Worm (Caenorhabditis elegans): Measurements from ENCODE around the gene T22F3.2.

DNA sequence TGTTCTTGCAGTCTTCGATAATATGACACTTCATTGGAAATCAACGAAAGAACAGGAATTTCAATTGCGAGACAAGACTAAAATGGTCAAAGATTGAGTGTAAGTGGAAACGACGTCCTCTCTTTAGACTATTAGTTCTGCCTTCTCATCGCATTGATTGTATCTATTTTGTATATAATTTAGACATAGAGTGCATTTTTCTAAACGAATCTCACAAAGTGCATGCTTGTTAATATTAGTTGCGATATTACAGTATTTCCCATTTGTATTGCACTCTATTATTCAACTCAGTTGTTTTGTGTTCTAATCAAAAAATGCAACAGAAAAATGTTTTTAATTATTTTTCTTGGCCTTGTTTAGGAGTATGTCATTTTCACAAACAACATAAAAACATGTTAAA is 48.1 kb upstream of the T22F3.2 start, which contains the start of gene nhr-93:
- no peak for TF ChIP-seq him-1 (tag; optimal IDR thresholded peaks at IDR 0.05)
- no peak for TF ChIP-seq dao-5 (tag; optimal IDR thresholded peaks at IDR 0.05)
- no peak for TF ChIP-seq W03F9.2 (tag; optimal IDR thresholded peaks at IDR 0.05)

Measured in whole organism, L4/young adult.